Fruit fly (Drosophila melanogaster): Measurements from ENCODE around the gene Cpr65Ax1.

Gene Cpr65Ax1

DNA sequence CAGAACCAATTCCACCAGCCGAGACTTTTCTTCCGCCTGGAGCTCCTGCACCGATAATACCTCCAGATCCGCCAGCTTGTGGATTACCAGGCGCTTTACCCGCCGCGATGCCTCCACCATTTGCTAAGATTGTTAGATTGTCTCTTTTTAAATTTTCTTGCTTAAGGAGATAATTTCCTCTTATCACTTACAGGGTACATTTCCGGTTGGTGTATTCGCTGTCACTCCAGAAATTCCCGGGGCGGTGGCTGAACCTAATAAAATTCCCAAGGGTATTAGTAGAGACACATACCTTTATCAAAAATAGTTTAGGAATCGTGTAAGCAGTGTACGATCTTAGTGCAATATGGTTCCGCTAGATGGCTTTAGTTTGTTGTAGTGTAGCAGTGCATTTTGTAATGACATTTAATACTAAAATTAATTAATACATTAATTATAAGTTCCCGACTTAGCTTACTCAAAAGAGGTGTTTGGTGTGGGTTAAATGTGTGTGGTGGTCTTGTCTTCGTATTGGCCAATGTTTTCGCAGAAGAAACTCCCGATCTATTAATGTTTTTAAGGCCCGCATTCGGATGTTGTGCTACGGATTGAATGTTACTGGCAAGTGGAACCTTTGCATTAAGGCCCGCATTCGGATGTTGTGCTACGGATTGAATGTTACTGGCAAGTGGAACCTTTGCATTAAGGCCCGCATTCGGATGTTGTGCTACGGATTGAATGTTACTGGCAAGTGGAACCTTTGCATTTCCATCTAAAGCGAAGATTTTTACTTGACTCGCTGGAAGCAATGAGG, 23.0 kb downstream of the Cpr65Ax1 start (continued):
- peak; percentile 72 for TF ChIP-seq CG14441 (GFP tag; IDR thresholded peaks at IDR 0.05)
- TF ChIP-seq CG17612 (GFP tag; IDR thresholded peaks at IDR 0.05) = no peak
- no peak for TF ChIP-seq nom (GFP tag; optimal IDR thresholded peaks at IDR 0.05)
- TF ChIP-seq caup (GFP tag; optimal IDR thresholded peaks at IDR 0.05; ENCODE audit: severe bottlenecking) = peak; percentile 94
- peak; percentile 26 for TF ChIP-seq gfzf (GFP tag; optimal IDR thresholded peaks at IDR 0.05)
- TF ChIP-seq CTCF (GFP tag; optimal IDR thresholded peaks at IDR 0.05) = peak; percentile 91
- TF ChIP-seq cad (GFP tag; optimal IDR thresholded peaks at IDR 0.05) = no peak
- TF ChIP-seq klu (GFP tag; IDR thresholded peaks at IDR 0.05) = peak; percentile 53; the same call in 1 of the 2 replicates
- TF ChIP-seq CG6813 (GFP tag; optimal IDR thresholded peaks at IDR 0.05) = peak; percentile 90
- peak; percentile 47; the same call in 1 of the 3 replicates for TF ChIP-seq knrl (GFP tag; IDR thresholded peaks at IDR 0.05; ENCODE audit: partially characterized antibody)
- TF ChIP-seq CG13775 (GFP tag; optimal IDR thresholded peaks at IDR 0.05) = peak; percentile 62
- no peak for TF ChIP-seq cas (GFP tag; IDR thresholded peaks at IDR 0.05)
- peak; percentile 76; the same call in 2 of the 3 replicates for TF ChIP-seq so (GFP tag; IDR thresholded peaks at IDR 0.05)
- peak; percentile 5 for TF ChIP-seq dm (GFP tag; optimal IDR thresholded peaks at IDR 0.05)
- peak; percentile 21 for TF ChIP-seq CG9609 (GFP tag; optimal IDR thresholded peaks at IDR 0.05)
- TF ChIP-seq CG2129 (GFP tag; IDR thresholded peaks at IDR 0.05; ENCODE audit: partially characterized antibody) = no peak
- TF ChIP-seq CG10267 (tag; optimal IDR thresholded peaks at IDR 0.05) = peak; percentile 70
- TF ChIP-seq hb (GFP tag; IDR thresholded peaks at IDR 0.05; ENCODE audit: partially characterized antibody) = no peak
- peak; percentile 34 for TF ChIP-seq CG13424 (tag; optimal IDR thresholded peaks at IDR 0.05)
- peak; percentile 67 for TF ChIP-seq CG6654 (GFP tag; optimal IDR thresholded peaks at IDR 0.05)
- no peak for TF ChIP-seq chinmo (GFP tag; IDR thresholded peaks at IDR 0.05; ENCODE audit: partially characterized antibody)
- peak; percentile 89 for TF ChIP-seq CG1233 (GFP tag; optimal IDR thresholded peaks at IDR 0.05)
- peak; percentile 53 for TF ChIP-seq CG30403 (GFP tag; optimal IDR thresholded peaks at IDR 0.05)
- TF ChIP-seq fd96Cb (tag; optimal IDR thresholded peaks at IDR 0.05) = peak; percentile 32
- no peak for TF ChIP-seq Lim3 (GFP tag; IDR thresholded peaks at IDR 0.05)
- TF ChIP-seq Bgb (GFP tag; IDR thresholded peaks at IDR 0.05; ENCODE audit: partially characterized antibody) = peak; percentile 22; the same call in 1 of the 2 replicates
- TF ChIP-seq ranshi (GFP tag; IDR thresholded peaks at IDR 0.05) = peak; percentile 76; the same call in 1 of the 2 replicates
- TF ChIP-seq CG18764 (GFP tag; optimal IDR thresholded peaks at IDR 0.05) = peak; percentile 67
- peak; percentile 40 for TF ChIP-seq CG8281 (tag; optimal IDR thresholded peaks at IDR 0.05)
- TF ChIP-seq CG14860 (GFP tag; IDR thresholded peaks at IDR 0.05; ENCODE audit: partially characterized antibody) = no peak
- peak; percentile 66 for TF ChIP-seq CG17361 (GFP tag; IDR thresholded peaks at IDR 0.05)
- TF ChIP-seq ems (GFP tag; optimal IDR thresholded peaks at IDR 0.05) = peak; percentile 65
- peak; percentile 18 for TF ChIP-seq CG7928 (GFP tag; optimal IDR thresholded peaks at IDR 0.05)
- peak; percentile 39 for TF ChIP-seq CG5180 (GFP tag; optimal IDR thresholded peaks at IDR 0.05)
- no peak for TF ChIP-seq jumu (GFP tag; optimal IDR thresholded peaks at IDR 0.05)
- TF ChIP-seq bbx (GFP tag; IDR thresholded peaks at IDR 0.05; ENCODE audit: partially characterized antibody) = no peak
- TF ChIP-seq CG9797 (GFP tag; optimal IDR thresholded peaks at IDR 0.05) = peak; percentile 29
- TF ChIP-seq NK7.1 (GFP tag; optimal IDR thresholded peaks at IDR 0.05) = peak; percentile 79
- TF ChIP-seq Ets65A (GFP tag) = peak; percentile 100
- TF ChIP-seq tgo (GFP tag; IDR thresholded peaks at IDR 0.05) = peak; percentile 75
- TF ChIP-seq CG2202 (tag; optimal IDR thresholded peaks at IDR 0.05) = peak; percentile 59
- TF ChIP-seq stwl (tag; optimal IDR thresholded peaks at IDR 0.05) = peak; percentile 73
- no peak for TF ChIP-seq kay (GFP tag; optimal IDR thresholded peaks at IDR 0.05)
- peak; percentile 53 for TF ChIP-seq CG4360 (GFP tag; IDR thresholded peaks at IDR 0.05)
- TF ChIP-seq emc (GFP tag; optimal IDR thresholded peaks at IDR 0.05) = peak; percentile 64
- peak; percentile 86 for TF ChIP-seq onecut (GFP tag; IDR thresholded peaks at IDR 0.05)
- TF ChIP-seq ab (GFP tag; optimal IDR thresholded peaks at IDR 0.05) = no peak
- TF ChIP-seq Med (GFP tag) = peak; percentile 97
- TF ChIP-seq CG6791 (GFP tag; IDR thresholded peaks at IDR 0.05; ENCODE audit: partially characterized antibody) = no peak
